Worm (Caenorhabditis elegans) whole organism, young adult: ENCODE measurements around the gene F26F2.11.

ENCODE experiments used
- B0336.3 ChIP-seq: fragments of 200-800 bp; sonication (Bioruptor generic); IDR thresholded peaks from 2 replicates; pipeline ENCODE4 v1.3.6; 2022; ENCODE audit warnings: missing genetic modification characterization, missing compliant biosample characterization
- F49E8.2 ChIP-seq: sonication (generic microtip); optimal IDR thresholded peaks from 3 replicates; lab custom pipeline; 2017; ENCODE audit warnings: missing genetic modification characterization, mild to moderate bottlenecking, missing compliant biosample characterization, antibody characterized with exemption, moderate library complexity; ENCODE audit not compliant: insufficient read depth
- F55B11.4 ChIP-seq: sonication (generic microtip); optimal IDR thresholded peaks from 2 replicates; lab custom pipeline; 2016; ENCODE audit warnings: missing compliant biosample characterization, missing genetic modification characterization, borderline replicate concordance; ENCODE audit not compliant: insufficient read depth
- aptf-2 ChIP-seq: fragments of 200-800 bp; sonication (Bioruptor generic); conservative IDR thresholded peaks from 2 replicates; pipeline ENCODE4 v1.3.6; 2022; ENCODE audit warnings: missing genetic modification reagents, missing genetic modification characterization, missing compliant biosample characterization
- chd-7 ChIP-seq: sonication (generic microtip); optimal IDR thresholded peaks from 2 replicates; lab custom pipeline; 2016; ENCODE audit warnings: mild to moderate bottlenecking, missing genetic modification characterization, moderate library complexity, missing compliant biosample characterization
- dox-1 ChIP-seq: fragments of 200-800 bp; sonication (Bioruptor generic); IDR thresholded peaks from 2 replicates; pipeline ENCODE4 v1.3.6; 2022; ENCODE audit warnings: missing genetic modification reagents, missing genetic modification characterization, missing compliant biosample characterization
- hrde-1 ChIP-seq: sonication (generic microtip); optimal IDR thresholded peaks from 2 replicates; lab custom pipeline; 2016; ENCODE audit warnings: missing genetic modification characterization, mild to moderate bottlenecking, missing compliant biosample characterization, moderate library complexity, missing genotype, missing genetic modification reagents, borderline replicate concordance
- let-526 ChIP-seq: fragments of 200-800 bp; sonication (Bioruptor generic); IDR thresholded peaks from 2 replicates; pipeline ENCODE4 v1.3.6; 2022; ENCODE audit warnings: missing genetic modification reagents, missing genetic modification characterization, missing compliant biosample characterization
- madf-8 ChIP-seq: fragments of 200-800 bp; sonication (Bioruptor generic); conservative IDR thresholded peaks from 2 replicates; pipeline ENCODE4 v1.3.6; 2022; ENCODE audit warnings: missing genetic modification reagents, missing genetic modification characterization, missing compliant biosample characterization
- unc-62 ChIP-seq: fragments of 150-350 bp; optimal IDR thresholded peaks from 2 replicates; lab custom pipeline; 2014; ENCODE audit warnings: missing biosample characterization, missing genetic modification reagents, missing genetic modification characterization

- TF ChIP-seq aptf-2, result no peak
- TF ChIP-seq unc-62, result no peak
- TF ChIP-seq B0336.3 (GFP tag; lab: Robert Waterston, UW), result no peak
- TF ChIP-seq F55B11.4, result no peak
- TF ChIP-seq madf-8, result no peak
- TF ChIP-seq F49E8.2, result no peak
- no peak for TF ChIP-seq dox-1 (GFP tag; lab: Robert Waterston, UW)
- TF ChIP-seq let-526 (GFP tag; lab: Robert Waterston, UW), result no peak
- TF ChIP-seq hrde-1 (tag; lab: Kevin White, UChicago), result no peak
- TF ChIP-seq chd-7 (tag; lab: Kevin White, UChicago), result no peak
Observed at ce11 chrV:20566454-20566853, 29.1 kb downstream of the F26F2.11 start, which contains the start of gene F26F2.3.
